Worm (Caenorhabditis elegans): ENCODE measurements around the gene C50B6.9.

Gene C50B6.9

ce11 chrV:13335883-13336419 is at the start of gene C50B6.9:
Gene C50B6.9 (plus strand): TSS chrV:13336369.
- TF ChIP-seq tab-1 (GFP tag; IDR thresholded peaks at IDR 0.05) (no peak), ref-1 (GFP tag; conservative IDR thresholded peaks at IDR 0.05) (no peak), flt-1 (GFP tag; IDR thresholded peaks at IDR 0.05) (no peak), klf-2 (GFP tag; conservative IDR thresholded peaks at IDR 0.05) (no peak), ztf-23 (GFP tag; IDR thresholded peaks at IDR 0.05) (no peak), T22C8.4 (GFP tag; IDR thresholded peaks at IDR 0.05) (no peak), cog-1 (tag; optimal IDR thresholded peaks at IDR 0.05) (no peak)

- TF ChIP-seq flt-1 (GFP tag; IDR thresholded peaks at IDR 0.05), result no peak
- TF ChIP-seq cog-1 (tag; optimal IDR thresholded peaks at IDR 0.05), result no peak
- no peak for TF ChIP-seq T22C8.4 (GFP tag; IDR thresholded peaks at IDR 0.05)
- no peak for TF ChIP-seq klf-2 (GFP tag; conservative IDR thresholded peaks at IDR 0.05)
- TF ChIP-seq med-1 (GFP tag; optimal IDR thresholded peaks at IDR 0.05; ENCODE audit: insufficient read depth), result no peak
- no peak for TF ChIP-seq ref-1 (GFP tag; conservative IDR thresholded peaks at IDR 0.05)
- no peak for TF ChIP-seq ztf-29 (GFP tag; IDR thresholded peaks at IDR 0.05)
- TF ChIP-seq ztf-23 (GFP tag; IDR thresholded peaks at IDR 0.05), result no peak
- TF ChIP-seq tab-1 (GFP tag; IDR thresholded peaks at IDR 0.05), result no peak
Measured at ce11 chrV:13286525-13286924, 49.6 kb upstream of the C50B6.9 start.

- no peak for TF ChIP-seq ztf-23 (GFP tag; IDR thresholded peaks at IDR 0.05)
- no peak for TF ChIP-seq cog-1 (tag; optimal IDR thresholded peaks at IDR 0.05)
- TF ChIP-seq ztf-29 (GFP tag; IDR thresholded peaks at IDR 0.05), result no peak
- TF ChIP-seq ref-1 (GFP tag; conservative IDR thresholded peaks at IDR 0.05), result no peak
- TF ChIP-seq T22C8.4 (GFP tag; IDR thresholded peaks at IDR 0.05), result no peak
Measured at ce11 chrV:13288881-13289280, 47.3 kb upstream of the C50B6.9 start.

ce11 chrV:13294507-13294906 is 41.7 kb upstream of the C50B6.9 start:
- TF ChIP-seq ztf-29 (GFP tag; IDR thresholded peaks at IDR 0.05) (no peak), T22C8.4 (GFP tag; IDR thresholded peaks at IDR 0.05) (no peak), ref-1 (GFP tag; conservative IDR thresholded peaks at IDR 0.05) (no peak), ztf-23 (GFP tag; IDR thresholded peaks at IDR 0.05) (no peak), tab-1 (GFP tag; IDR thresholded peaks at IDR 0.05) (no peak), klf-2 (GFP tag; conservative IDR thresholded peaks at IDR 0.05) (no peak), cog-1 (tag; optimal IDR thresholded peaks at IDR 0.05) (no peak), med-1 (GFP tag; optimal IDR thresholded peaks at IDR 0.05; ENCODE audit: insufficient read depth) (no peak), flt-1 (GFP tag; IDR thresholded peaks at IDR 0.05) (no peak)

ce11 chrV:13295859-13296258 is 40.3 kb upstream of the C50B6.9 start, which contains the start of gene uig-1:
Gene uig-1 (minus strand): TSS chrV:13295978.
- TF ChIP-seq ref-1 (GFP tag; conservative IDR thresholded peaks at IDR 0.05) (no peak), ztf-23 (GFP tag; IDR thresholded peaks at IDR 0.05) (no peak), T22C8.4 (GFP tag; IDR thresholded peaks at IDR 0.05) (no peak), med-1 (GFP tag; optimal IDR thresholded peaks at IDR 0.05; ENCODE audit: insufficient read depth) (no peak), ztf-29 (GFP tag; IDR thresholded peaks at IDR 0.05) (no peak), cog-1 (tag; optimal IDR thresholded peaks at IDR 0.05) (no peak), tab-1 (GFP tag; IDR thresholded peaks at IDR 0.05) (no peak), klf-2 (GFP tag; conservative IDR thresholded peaks at IDR 0.05) (no peak), flt-1 (GFP tag; IDR thresholded peaks at IDR 0.05) (no peak)

- no peak for TF ChIP-seq tab-1 (GFP tag; IDR thresholded peaks at IDR 0.05)
- TF ChIP-seq T22C8.4 (GFP tag; IDR thresholded peaks at IDR 0.05), result no peak
- no peak for TF ChIP-seq ztf-23 (GFP tag; IDR thresholded peaks at IDR 0.05)
- TF ChIP-seq med-1 (GFP tag; optimal IDR thresholded peaks at IDR 0.05; ENCODE audit: insufficient read depth), result no peak
- TF ChIP-seq cog-1 (tag; optimal IDR thresholded peaks at IDR 0.05), result no peak
Measured at ce11 chrV:13297220-13297619, 38.9 kb upstream of the C50B6.9 start, which contains the start of gene C26E1.1. Gene C26E1.1 (plus strand): TSS chrV:13297520.

ce11 chrV:13298706-13299105 is 37.5 kb upstream of the C50B6.9 start:
- no peak for TF ChIP-seq klf-2 (GFP tag; conservative IDR thresholded peaks at IDR 0.05)
- TF ChIP-seq tab-1 (GFP tag; IDR thresholded peaks at IDR 0.05), result no peak
- no peak for TF ChIP-seq ztf-29 (GFP tag; IDR thresholded peaks at IDR 0.05)
- TF ChIP-seq ref-1 (GFP tag; conservative IDR thresholded peaks at IDR 0.05), result no peak

- TF ChIP-seq cog-1 (tag; optimal IDR thresholded peaks at IDR 0.05) (no peak), ztf-23 (GFP tag; IDR thresholded peaks at IDR 0.05) (no peak), klf-2 (GFP tag; conservative IDR thresholded peaks at IDR 0.05) (no peak), ztf-29 (GFP tag; IDR thresholded peaks at IDR 0.05) (no peak), tab-1 (GFP tag; IDR thresholded peaks at IDR 0.05) (no peak), ref-1 (GFP tag; conservative IDR thresholded peaks at IDR 0.05) (no peak), flt-1 (GFP tag; IDR thresholded peaks at IDR 0.05) (no peak), med-1 (GFP tag; optimal IDR thresholded peaks at IDR 0.05; ENCODE audit: insufficient read depth) (no peak), T22C8.4 (GFP tag; IDR thresholded peaks at IDR 0.05) (no peak)
Measured at ce11 chrV:13299398-13299797, 36.8 kb upstream of the C50B6.9 start.

- TF ChIP-seq tab-1 (GFP tag; IDR thresholded peaks at IDR 0.05), result no peak
- no peak for TF ChIP-seq cog-1 (tag; optimal IDR thresholded peaks at IDR 0.05)
- TF ChIP-seq T22C8.4 (GFP tag; IDR thresholded peaks at IDR 0.05), result no peak
- no peak for TF ChIP-seq klf-2 (GFP tag; conservative IDR thresholded peaks at IDR 0.05)
- no peak for TF ChIP-seq ztf-29 (GFP tag; IDR thresholded peaks at IDR 0.05)
- no peak for TF ChIP-seq ref-1 (GFP tag; conservative IDR thresholded peaks at IDR 0.05)
- no peak for TF ChIP-seq ztf-23 (GFP tag; IDR thresholded peaks at IDR 0.05)
- no peak for TF ChIP-seq med-1 (GFP tag; optimal IDR thresholded peaks at IDR 0.05; ENCODE audit: insufficient read depth)
- TF ChIP-seq flt-1 (GFP tag; IDR thresholded peaks at IDR 0.05), result no peak
Measured at ce11 chrV:13300492-13300891, 35.7 kb upstream of the C50B6.9 start.

- TF ChIP-seq med-1 (GFP tag; optimal IDR thresholded peaks at IDR 0.05; ENCODE audit: insufficient read depth), result no peak
- no peak for TF ChIP-seq ref-1 (GFP tag; conservative IDR thresholded peaks at IDR 0.05)
- TF ChIP-seq T22C8.4 (GFP tag; IDR thresholded peaks at IDR 0.05), result no peak
- TF ChIP-seq ztf-29 (GFP tag; IDR thresholded peaks at IDR 0.05), result no peak
- no peak for TF ChIP-seq ztf-23 (GFP tag; IDR thresholded peaks at IDR 0.05)
- TF ChIP-seq cog-1 (tag; optimal IDR thresholded peaks at IDR 0.05), result no peak
- no peak for TF ChIP-seq klf-2 (GFP tag; conservative IDR thresholded peaks at IDR 0.05)
- no peak for TF ChIP-seq tab-1 (GFP tag; IDR thresholded peaks at IDR 0.05)
- TF ChIP-seq flt-1 (GFP tag; IDR thresholded peaks at IDR 0.05), result no peak
Measured at ce11 chrV:13301443-13301842, 34.7 kb upstream of the C50B6.9 start, which contains the start of gene ceh-79. Gene ceh-79 (plus strand): TSS chrV:13301833.

Measured in whole organism, midembryonic.